Worm (Caenorhabditis elegans): Measurements from ENCODE around the gene lelo-3.

DNA sequence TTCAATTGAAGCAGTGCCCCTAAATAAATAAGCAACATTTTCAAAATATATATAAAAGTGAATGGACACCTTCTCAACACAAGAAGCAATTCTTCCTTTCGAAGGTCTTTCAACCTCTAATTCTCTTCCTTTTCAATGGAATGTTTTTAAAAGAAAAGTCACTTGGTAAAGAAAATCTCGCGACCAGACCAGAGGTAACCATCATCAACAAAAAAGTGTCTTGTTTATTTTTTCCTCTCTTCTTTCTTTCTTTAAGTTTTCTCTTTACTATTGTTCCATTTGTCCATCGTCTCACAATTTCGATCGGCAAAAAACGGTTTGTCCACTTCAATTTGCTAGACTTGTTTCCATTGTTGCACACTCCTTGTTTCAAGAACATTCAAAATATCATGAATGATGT lies 7.3 kb downstream of the lelo-3 start, which contains the start of gene C09B8.8:
- TF ChIP-seq ama-1 (optimal IDR thresholded peaks at IDR 0.05) (no peak), pax-1 (tag; optimal IDR thresholded peaks at IDR 0.05) (no peak), ets-4 (tag; optimal IDR thresholded peaks at IDR 0.05) (no peak), dmd-4 (tag; optimal IDR thresholded peaks at IDR 0.05; ENCODE audit: borderline replicate concordance) (no peak), F13H6.1 (tag; optimal IDR thresholded peaks at IDR 0.05) (no peak), hlh-15 (tag; optimal IDR thresholded peaks at IDR 0.05) (no peak), lin-11 (tag; optimal IDR thresholded peaks at IDR 0.05) (no peak), pqm-1 (tag; optimal IDR thresholded peaks at IDR 0.05) (no peak), hlh-13 (GFP tag; optimal IDR thresholded peaks at IDR 0.05) (no peak), elt-4 (tag; optimal IDR thresholded peaks at IDR 0.05) (no peak)
